Fruit fly (Drosophila melanogaster): Measurements from ENCODE around the gene yuri.

- TF ChIP-seq CG8301 (tag; optimal IDR thresholded peaks at IDR 0.05) (no peak), CG8159 (tag; optimal IDR thresholded peaks at IDR 0.05) (no peak), Pif1B (GFP tag; optimal IDR thresholded peaks at IDR 0.05) (no peak), CG15710 (tag; optimal IDR thresholded peaks at IDR 0.05) (no peak), gl (tag; optimal IDR thresholded peaks at IDR 0.05) (no peak), CG34367 (tag; optimal IDR thresholded peaks at IDR 0.05) (no peak), CG17806 (tag; optimal IDR thresholded peaks at IDR 0.05) (no peak), CG14655 (GFP tag; optimal IDR thresholded peaks at IDR 0.05) (no peak)
Observed at dm6 chr2L:15274783-15275316, 10.4 kb upstream of the yuri start, which contains the start of gene UK114.

All from whole organism, pupa.